Worm (Caenorhabditis elegans): Measurements from ENCODE around the gene mrps-16.

DNA sequence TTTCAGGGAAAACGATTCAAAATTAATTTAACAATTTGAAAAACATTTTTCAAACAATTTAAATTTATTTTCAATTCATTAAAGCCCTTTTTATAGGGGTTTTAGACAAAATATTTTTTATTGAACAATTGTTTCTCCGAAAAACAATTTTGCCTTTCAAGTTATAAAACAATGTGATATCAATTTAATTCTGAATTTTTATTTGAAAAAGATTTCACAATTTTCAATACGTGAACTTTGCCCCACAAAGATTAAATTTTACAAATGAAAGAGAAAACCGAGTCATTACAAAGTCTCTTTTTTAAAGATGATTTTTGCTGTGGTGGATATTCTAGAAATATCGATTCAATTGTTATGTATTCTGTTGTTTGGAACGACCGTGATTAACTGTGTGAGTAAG lies 44.7 kb downstream of the mrps-16 start, which contains the start of gene ZK177.2:
- TF ChIP-seq W03F9.2 (tag; optimal IDR thresholded peaks at IDR 0.05) (no peak), him-1 (tag; optimal IDR thresholded peaks at IDR 0.05) (no peak)

All from whole organism, L4/young adult.